Fruit fly (Drosophila melanogaster) whole organism, embryonic: Measurements from ENCODE around the gene Eig71Ei.
A peak's percentile ranks its signal among the peaks of the same experiment; 100 is the strongest.

Experiments used
- CG11093 ChIP-seq: fragments of 200-800 bp; sonication (Bioruptor generic); IDR thresholded peaks from 3 replicates; pipeline ENCODE4 v1.3.6; 2022; ENCODE audit warnings: missing biosample characterization, missing genetic modification characterization
- CG14965 ChIP-seq: fragments of 200-800 bp; sonication (Bioruptor generic); optimal IDR thresholded peaks from 2 replicates; lab custom pipeline; 2016; ENCODE audit warnings: missing biosample characterization, missing genetic modification characterization, borderline replicate concordance
- CG15479 ChIP-seq: fragments of 200-800 bp; sonication (Bioruptor generic); optimal IDR thresholded peaks from 3 replicates; lab custom pipeline; 2019; ENCODE audit warnings: missing biosample characterization, mild to moderate bottlenecking, missing genetic modification characterization, moderate library complexity
- CG1603 ChIP-seq: fragments of 200-800 bp; sonication (Bioruptor generic); optimal IDR thresholded peaks from 2 replicates; lab custom pipeline; 2019; ENCODE audit warnings: missing biosample characterization, mild to moderate bottlenecking, missing genetic modification characterization, moderate library complexity
- CG17186 ChIP-seq: fragments of 200-800 bp; sonication (Bioruptor generic); optimal IDR thresholded peaks from 3 replicates; lab custom pipeline; 2017; ENCODE audit warnings: missing biosample characterization, missing genetic modification reagents, missing genetic modification characterization
- CG17361 ChIP-seq: fragments of 200-800 bp; sonication (Bioruptor generic); IDR thresholded peaks from 3 replicates; pipeline ENCODE4 v1.3.6; 2022; ENCODE audit warnings: missing biosample characterization, missing genetic modification characterization
- CG17385 ChIP-seq: fragments of 200-800 bp; sonication (Bioruptor generic); optimal IDR thresholded peaks from 3 replicates; lab custom pipeline; 2018; ENCODE audit warnings: missing biosample characterization, mild to moderate bottlenecking, missing genetic modification characterization
- CG2712 ChIP-seq: fragments of 200-800 bp; optimal IDR thresholded peaks from 3 replicates; lab custom pipeline; 2019; ENCODE audit warnings: missing biosample characterization, mild to moderate bottlenecking, missing genetic modification characterization, moderate library complexity
- CG34422 ChIP-seq: fragments of 200-800 bp; sonication (Bioruptor generic); IDR thresholded peaks from 3 replicates; pipeline ENCODE4 v1.3.6; 2022; ENCODE audit warnings: missing biosample characterization, missing genetic modification characterization
- CG4424 ChIP-seq: fragments of 200-800 bp; sonication (Bioruptor generic); optimal IDR thresholded peaks from 3 replicates; lab custom pipeline; 2016; ENCODE audit warnings: missing biosample characterization, missing genetic modification characterization
- CG4854 ChIP-seq: fragments of 200-800 bp; sonication (Bioruptor generic); optimal IDR thresholded peaks from 2 replicates; lab custom pipeline; 2016; ENCODE audit warnings: missing biosample characterization, missing genetic modification characterization, inconsistent platforms
- CG7839 ChIP-seq: fragments of 200-800 bp; sonication (Bioruptor generic); optimal IDR thresholded peaks from 3 replicates; lab custom pipeline; 2018; ENCODE audit warnings: missing biosample characterization, mild to moderate bottlenecking, missing genetic modification characterization, moderate library complexity
- CG9797 ChIP-seq: fragments of 200-800 bp; sonication (Bioruptor generic); optimal IDR thresholded peaks from 3 replicates; lab custom pipeline; 2018; ENCODE audit warnings: missing biosample characterization, mild to moderate bottlenecking, missing genetic modification characterization
- CHES-1-like ChIP-seq: fragments of 200-800 bp; sonication (Bioruptor generic); optimal IDR thresholded peaks from 2 replicates; lab custom pipeline; 2016; ENCODE audit warnings: missing biosample characterization, missing genetic modification characterization
- D19B ChIP-seq: fragments of 200-800 bp; sonication (Bioruptor generic); optimal IDR thresholded peaks from 2 replicates; lab custom pipeline; 2017; ENCODE audit warnings: missing biosample characterization, mild to moderate bottlenecking, missing genetic modification characterization
- Doc3 ChIP-seq: fragments of 200-800 bp; sonication (Bioruptor generic); IDR thresholded peaks from 3 replicates; pipeline ENCODE4 v1.3.6; 2022; ENCODE audit warnings: missing biosample characterization, missing genetic modification characterization; ENCODE audit not compliant: partially characterized antibody
- Gsc ChIP-seq: fragments of 200-800 bp; sonication (Bioruptor generic); IDR thresholded peaks from 2 replicates; pipeline ENCODE4 v1.3.6; 2022; ENCODE audit warnings: missing biosample characterization, missing genetic modification characterization
- H15 ChIP-seq: fragments of 200-800 bp; sonication (Bioruptor generic); IDR thresholded peaks from 3 replicates; pipeline ENCODE4 v1.3.6; 2022; ENCODE audit warnings: missing biosample characterization, missing genetic modification characterization
- HLH3B ChIP-seq: fragments of 200-800 bp; sonication (Bioruptor generic); IDR thresholded peaks from 2 replicates; pipeline ENCODE4 v1.3.6; 2022; ENCODE audit warnings: missing biosample characterization, missing genetic modification characterization
- Hey ChIP-seq: fragments of 200-800 bp; sonication (Bioruptor generic); optimal IDR thresholded peaks from 3 replicates; lab custom pipeline; 2018; ENCODE audit warnings: missing biosample characterization, mild to moderate bottlenecking, missing genetic modification characterization
- Hr78 ChIP-seq, 2 experiments: fragments of 200-800 bp in 1 of 2; fragments of >200 bp in 1 of 2; sonication (Bioruptor generic) in 1 of 2; optimal IDR thresholded peaks; 2 replicates each; lab custom pipeline; 2017 to 2019; ENCODE audit warnings: missing biosample characterization in 2 of 2, missing genetic modification characterization in 2 of 2, mild to moderate bottlenecking in 1 of 2, moderate library complexity in 1 of 2
- Max ChIP-seq: fragments of 200-800 bp; sonication (Bioruptor generic); optimal IDR thresholded peaks from 2 replicates; lab custom pipeline; 2016; ENCODE audit warnings: missing biosample characterization, mild to moderate bottlenecking, missing genetic modification characterization
- Myb ChIP-seq: fragments of 200-800 bp; sonication (Bioruptor generic); optimal IDR thresholded peaks from 2 replicates; lab custom pipeline; 2016; ENCODE audit warnings: missing biosample characterization, missing genetic modification characterization
- Opbp ChIP-seq: fragments of 200-800 bp; sonication (Bioruptor generic); IDR thresholded peaks from 3 replicates; pipeline ENCODE4 v1.3.6; 2022; ENCODE audit warnings: missing biosample characterization, missing genetic modification characterization; ENCODE audit not compliant: partially characterized antibody
- Optix ChIP-seq: fragments of 200-800 bp; sonication (Bioruptor generic); IDR thresholded peaks from 3 replicates; pipeline ENCODE4 v1.3.6; 2022; ENCODE audit warnings: missing biosample characterization, missing genetic modification characterization
- Ptx1 ChIP-seq: fragments of 200-800 bp; sonication (Bioruptor generic); IDR thresholded peaks from 2 replicates; pipeline ENCODE4 v1.3.6; 2022; ENCODE audit warnings: missing biosample characterization, missing genetic modification characterization
- Sox102F ChIP-seq: fragments of 200-800 bp; sonication (Bioruptor generic); optimal IDR thresholded peaks from 2 replicates; lab custom pipeline; 2018; ENCODE audit warnings: missing biosample characterization, mild to moderate bottlenecking, missing genetic modification characterization, moderate library complexity
- Taf1 ChIP-seq: fragments of 200-800 bp; sonication (Bioruptor generic); IDR thresholded peaks from 2 replicates; pipeline ENCODE4 v1.3.6; 2022; ENCODE audit warnings: missing biosample characterization, missing genetic modification characterization
- Trl ChIP-seq, 3 experiments: fragments of >200 bp in 2 of 3; fragments of 200-800 bp in 1 of 3; sonication (Bioruptor generic) in 1 of 3; optimal IDR thresholded peaks; 2 replicates in 1 of 3; 3 replicates in 2 of 3; lab custom pipeline; 2016 to 2017; ENCODE audit warnings: missing biosample characterization in 1 of 3, missing genetic modification characterization in 1 of 3
- Vsx1 ChIP-seq: fragments of 200-800 bp; sonication (Bioruptor generic); optimal IDR thresholded peaks from 2 replicates; lab custom pipeline; 2017; ENCODE audit warnings: missing biosample characterization, mild to moderate bottlenecking, missing genetic modification characterization, missing genetic modification reagents
- YL-1 ChIP-seq: fragments of 200-800 bp; sonication (Bioruptor generic); optimal IDR thresholded peaks from 3 replicates; lab custom pipeline; 2017; ENCODE audit warnings: missing biosample characterization, mild to moderate bottlenecking, missing genetic modification characterization
- aop ChIP-seq: fragments of 200-800 bp; sonication (Bioruptor generic); IDR thresholded peaks from 2 replicates; pipeline ENCODE4 v1.3.6; 2022; ENCODE audit warnings: missing biosample characterization, missing genetic modification characterization
- ase ChIP-seq: fragments of 200-800 bp; sonication (Bioruptor generic); IDR thresholded peaks from 3 replicates; pipeline ENCODE4 v1.3.6; 2022; ENCODE audit warnings: missing biosample characterization, missing genetic modification characterization
- bcd ChIP-seq: fragments of 200-800 bp; sonication (Bioruptor generic); optimal IDR thresholded peaks from 2 replicates; lab custom pipeline; 2017; ENCODE audit warnings: missing biosample characterization, mild to moderate bottlenecking, missing genetic modification characterization
- chif ChIP-seq, 2 experiments: fragments of 200-800 bp; sonication (Bioruptor generic); optimal IDR thresholded peaks; 3 replicates each; lab custom pipeline; 2016; ENCODE audit warnings: missing biosample characterization in 2 of 2, missing genetic modification characterization in 2 of 2
- disco-r ChIP-seq: fragments of 200-800 bp; sonication (Bioruptor generic); optimal IDR thresholded peaks from 2 replicates; lab custom pipeline; 2016; ENCODE audit warnings: missing biosample characterization, missing genetic modification characterization
- gsb ChIP-seq: fragments of 200-800 bp; sonication (Bioruptor generic); IDR thresholded peaks from 2 replicates; pipeline ENCODE4 v1.3.6; 2022; ENCODE audit warnings: missing biosample characterization, missing genetic modification characterization
- ham ChIP-seq: fragments of 200-800 bp; sonication (Bioruptor generic); IDR thresholded peaks from 2 replicates; pipeline ENCODE4 v1.3.6; 2022; ENCODE audit warnings: missing biosample characterization, missing genetic modification characterization
- jing ChIP-seq: fragments of 200-800 bp; sonication (Bioruptor generic); optimal IDR thresholded peaks from 2 replicates; lab custom pipeline; 2018; ENCODE audit warnings: missing biosample characterization, mild to moderate bottlenecking, missing genetic modification characterization
- kah ChIP-seq: fragments of 200-800 bp; sonication (Bioruptor generic); optimal IDR thresholded peaks from 2 replicates; lab custom pipeline; 2018; ENCODE audit warnings: missing biosample characterization, mild to moderate bottlenecking, missing genetic modification characterization
- mam ChIP-seq: fragments of 200-800 bp; sonication (Bioruptor generic); optimal IDR thresholded peaks from 3 replicates; lab custom pipeline; 2016; ENCODE audit warnings: missing biosample characterization, missing genetic modification characterization
- nmo ChIP-seq: fragments of 200-800 bp; sonication (Bioruptor generic); optimal IDR thresholded peaks from 2 replicates; lab custom pipeline; 2018; ENCODE audit warnings: missing biosample characterization, mild to moderate bottlenecking, missing genetic modification characterization, moderate library complexity
- oc ChIP-seq: fragments of 200-800 bp; sonication (Bioruptor generic); optimal IDR thresholded peaks from 2 replicates; lab custom pipeline; 2018; ENCODE audit warnings: missing biosample characterization, mild to moderate bottlenecking, missing genetic modification characterization, moderate library complexity
- ranshi ChIP-seq: fragments of 200-800 bp; sonication (Bioruptor generic); IDR thresholded peaks from 2 replicates; pipeline ENCODE4 v1.3.6; 2022; ENCODE audit warnings: missing biosample characterization, missing genetic modification characterization
- row ChIP-seq: fragments of 200-800 bp; sonication (Bioruptor generic); IDR thresholded peaks from 3 replicates; pipeline ENCODE4 v1.3.6; 2022; ENCODE audit warnings: missing biosample characterization, missing genetic modification characterization
- sens-2 ChIP-seq: fragments of 200-800 bp; sonication (Bioruptor generic); IDR thresholded peaks from 2 replicates; pipeline ENCODE4 v1.3.6; 2022; ENCODE audit warnings: missing biosample characterization, missing genetic modification characterization
- stc ChIP-seq: fragments of 200-800 bp; sonication (Bioruptor generic); IDR thresholded peaks from 2 replicates; pipeline ENCODE4 v1.3.6; 2022; ENCODE audit warnings: missing biosample characterization, missing genetic modification characterization
- tio ChIP-seq: fragments of 200-800 bp; sonication (Bioruptor generic); optimal IDR thresholded peaks from 2 replicates; lab custom pipeline; 2017; ENCODE audit warnings: missing biosample characterization, missing genetic modification characterization, inconsistent platforms
- zen ChIP-seq: fragments of 200-800 bp; sonication (Bioruptor generic); optimal IDR thresholded peaks from 3 replicates; lab custom pipeline; 2018; ENCODE audit warnings: missing biosample characterization, mild to moderate bottlenecking, missing genetic modification characterization, moderate library complexity

Eig71Ei gene

dm6 chr3L:15619626-15620247 is 39.8 kb upstream of the Eig71Ei start, which contains the start of gene Phs (continued):
- TF ChIP-seq CG9797 (GFP tag; lab: Kevin White, UChicago) (peak; percentile 52), zen (tag; lab: Kevin White, UChicago) (peak; percentile 11), H15 (GFP tag; lab: Robert Waterston, UW) (peak; percentile 82), Trl (optimal IDR thresholded peaks at IDR 0.05; lab: Kevin White, UChicago) (peak; percentile 90 to 92), Trl (GFP tag; optimal IDR thresholded peaks at IDR 0.05; lab: Kevin White, UChicago) (peak; percentile 92), ham (no peak), D19B (peak; percentile 56), CG34422 (peak; percentile 74; the same call in 1 of the 3 replicates), CG17361 (GFP tag; lab: Robert Waterston, UW) (peak; percentile 50; the same call in 1 of the 3 replicates), Myb (GFP tag; lab: Kevin White, UChicago) (peak; percentile 91), ranshi (peak; percentile 82), stc (GFP tag; lab: Robert Waterston, UW) (peak; percentile 48; the same call in 1 of the 2 replicates), CG14965 (GFP tag; lab: Kevin White, UChicago) (peak; percentile 52), Opbp (GFP tag; lab: Robert Waterston, UW) (peak; percentile 72; the same call in 2 of the 3 replicates), gsb (GFP tag; lab: Robert Waterston, UW) (peak; percentile 61; the same call in 1 of the 2 replicates), row (0 out of 3 replicates have a peak, but pooled peaks have one; percentile 37), YL-1 (GFP tag; lab: Kevin White, UChicago) (peak; percentile 77), CG17385 (peak; percentile 55), HLH3B (GFP tag; lab: Robert Waterston, UW) (peak; percentile 70), CG11093 (GFP tag; lab: Robert Waterston, UW) (no peak), nmo (GFP tag; lab: Kevin White, UChicago) (peak; percentile 36), mam (GFP tag; lab: Kevin White, UChicago) (peak; percentile 92), CG1603 (tag; lab: Kevin White, UChicago) (peak; percentile 83), kah (GFP tag; lab: Kevin White, UChicago) (no peak), aop (peak; percentile 15; the same call in 1 of the 2 replicates), CG2712 (tag; lab: Kevin White, UChicago) (peak; percentile 51), Gsc (GFP tag; lab: Robert Waterston, UW) (no peak), Vsx1 (GFP tag; lab: Kevin White, UChicago) (peak; percentile 15), CG4854 (GFP tag; lab: Kevin White, UChicago) (peak; percentile 77), Optix (GFP tag; lab: Robert Waterston, UW) (peak; percentile 49; the same call in 1 of the 3 replicates), CG4424 (GFP tag; lab: Kevin White, UChicago) (peak; percentile 83), oc (tag; lab: Kevin White, UChicago) (peak; percentile 23), Ptx1 (GFP tag; lab: Robert Waterston, UW) (peak; percentile 70), Hey (tag; lab: Kevin White, UChicago) (no peak), Max (peak; percentile 75), Hr78 (GFP tag; optimal IDR thresholded peaks at IDR 0.05; lab: Kevin White, UChicago) (no peak), bcd (GFP tag; lab: Kevin White, UChicago) (peak; percentile 76), CG17186 (GFP tag; lab: Kevin White, UChicago) (peak; percentile 66), jing (peak; percentile 48), disco-r (GFP tag; lab: Kevin White, UChicago) (peak; percentile 74), Doc3 (no peak), tio (GFP tag; lab: Kevin White, UChicago) (peak; percentile 46), Sox102F (GFP tag; lab: Kevin White, UChicago) (peak; percentile 37), chif (GFP tag; optimal IDR thresholded peaks at IDR 0.05; lab: Kevin White, UChicago) (peak; percentile 72 to 87), CHES-1-like (GFP tag; lab: Kevin White, UChicago) (peak; percentile 91), CG15479 (peak; percentile 20), ase (peak; percentile 53; the same call in 1 of the 3 replicates), Taf1 (GFP tag; lab: Robert Waterston, UW) (no peak), sens-2 (GFP tag; lab: Robert Waterston, UW) (peak; percentile 63), CG7839 (tag; lab: Kevin White, UChicago) (peak; percentile 63)
